Worm (Caenorhabditis elegans): ENCODE measurements around the gene srw-82.
"Not testable (repeated sequence)": the region's sequence is repeated elsewhere in the genome, so short reads cannot be mapped to it uniquely, and the experiment has no call there.

The srw-82 gene

DNA sequence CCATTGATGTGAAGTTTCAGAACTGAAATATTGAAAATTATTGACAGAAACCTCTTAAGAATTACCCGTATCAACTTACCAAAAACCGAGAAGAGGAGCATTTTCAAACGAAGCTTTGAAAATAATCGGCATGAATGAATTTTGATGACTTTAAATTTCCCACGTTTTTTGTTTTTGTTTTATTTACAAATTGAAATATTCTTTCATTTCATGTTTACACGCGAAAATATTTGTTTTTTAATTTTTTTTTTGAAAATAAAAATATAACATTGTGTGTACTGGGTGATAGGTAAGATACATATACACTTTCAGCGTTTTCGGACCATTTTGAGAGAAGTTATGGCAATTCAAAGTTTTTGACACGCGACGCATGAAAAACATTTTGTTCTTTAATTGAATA lies 35.9 kb upstream of the srw-82 start, which contains the start of gene Y51A2B.9:
Y51A2B.9 (minus strand) TSS at position 101 of the 400 bp plus-strand sequence.
- no peak for TF ChIP-seq lsy-12 (tag; optimal IDR thresholded peaks at IDR 0.05)

DNA sequence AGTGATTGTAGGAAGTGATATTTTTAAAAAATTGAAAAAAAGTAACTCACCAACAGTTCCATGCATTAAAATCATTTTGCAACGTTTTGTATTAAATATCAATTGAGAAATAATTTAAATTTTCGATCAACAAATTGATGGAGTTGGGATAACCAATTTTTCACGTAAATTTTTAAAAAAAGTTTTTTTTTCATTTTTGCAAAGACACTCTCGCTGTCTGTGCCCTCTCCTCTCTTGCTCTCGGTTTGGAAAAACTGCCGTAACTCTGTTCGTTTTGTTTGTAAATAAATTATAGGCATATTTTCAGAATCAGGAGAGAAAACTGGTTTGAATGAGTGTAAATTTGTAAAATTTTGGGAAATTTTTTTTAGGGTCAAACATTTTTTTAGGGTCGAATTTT lies 33.7 kb upstream of the srw-82 start, which contains the start of gene Y51A2B.16:
Y51A2B.16 (minus strand) TSS at position 101 of the 400 bp plus-strand sequence.
- no peak for TF ChIP-seq ama-1 (optimal IDR thresholded peaks at IDR 0.05)
- TF ChIP-seq nhr-77 (tag; optimal IDR thresholded peaks at IDR 0.05): no peak
- no peak for TF ChIP-seq zag-1 (tag; optimal IDR thresholded peaks at IDR 0.05)
- TF ChIP-seq ZK546.5 (tag; optimal IDR thresholded peaks at IDR 0.05): no peak
- no peak for TF ChIP-seq nhr-28 (tag; optimal IDR thresholded peaks at IDR 0.05)
- no peak for TF ChIP-seq sea-2 (GFP tag; optimal IDR thresholded peaks at IDR 0.05)
- no peak for TF ChIP-seq elt-2 (tag; optimal IDR thresholded peaks at IDR 0.05)
- no peak for TF ChIP-seq mdl-1 (tag; optimal IDR thresholded peaks at IDR 0.05)

DNA sequence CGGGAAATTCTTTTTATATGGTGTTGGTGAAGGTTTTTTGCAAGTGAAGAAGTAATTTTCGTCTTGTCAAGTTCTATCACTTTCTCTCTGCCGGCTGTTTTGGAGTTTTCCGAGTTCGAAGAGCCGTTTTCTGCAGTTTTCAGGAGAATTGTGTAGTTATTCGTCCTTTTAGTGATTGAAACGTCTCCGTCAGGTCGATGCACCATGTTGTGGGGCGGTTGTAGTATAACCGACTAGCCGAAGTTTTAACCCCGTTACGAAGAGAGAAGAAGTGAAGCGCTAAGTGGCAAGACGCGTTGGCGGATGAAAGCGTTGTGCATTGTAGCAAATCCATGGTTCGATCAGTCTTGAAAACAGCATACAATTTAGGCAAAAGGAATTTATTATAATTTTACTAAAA lies 28.8 kb upstream of the srw-82 start:
- TF ChIP-seq pqm-1 (tag; optimal IDR thresholded peaks at IDR 0.05) (no peak), snpc-4 (tag; optimal IDR thresholded peaks at IDR 0.05) (no peak)

DNA sequence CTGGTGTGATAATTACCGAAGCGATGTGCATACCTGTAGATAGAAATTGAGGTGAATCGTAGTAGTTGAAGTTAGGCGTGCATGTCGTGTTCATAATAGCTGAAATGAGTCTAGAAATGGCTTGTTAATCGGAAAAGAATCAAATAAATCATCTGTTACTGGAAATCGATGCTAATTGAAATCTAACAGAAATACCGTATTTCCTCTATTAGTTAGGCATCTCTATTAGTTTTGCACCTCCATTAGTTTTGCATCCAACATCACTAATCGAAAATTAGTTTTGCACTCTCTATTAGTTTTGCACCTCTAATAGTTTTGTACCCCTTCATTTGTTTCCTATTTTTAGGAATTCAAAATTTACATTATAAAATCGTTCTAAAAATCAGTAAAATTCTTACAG lies 26.8 kb upstream of the srw-82 start, which contains the start of gene srh-209:
srh-209 (minus strand) TSS at position 101 of the 400 bp plus-strand sequence.
- TF ChIP-seq ztf-4 (tag; optimal IDR thresholded peaks at IDR 0.05); nhr-43 (tag; optimal IDR thresholded peaks at IDR 0.05; ENCODE audit: poor library complexity, severe bottlenecking); elt-2 (tag; optimal IDR thresholded peaks at IDR 0.05): not testable (repeated sequence)

DNA sequence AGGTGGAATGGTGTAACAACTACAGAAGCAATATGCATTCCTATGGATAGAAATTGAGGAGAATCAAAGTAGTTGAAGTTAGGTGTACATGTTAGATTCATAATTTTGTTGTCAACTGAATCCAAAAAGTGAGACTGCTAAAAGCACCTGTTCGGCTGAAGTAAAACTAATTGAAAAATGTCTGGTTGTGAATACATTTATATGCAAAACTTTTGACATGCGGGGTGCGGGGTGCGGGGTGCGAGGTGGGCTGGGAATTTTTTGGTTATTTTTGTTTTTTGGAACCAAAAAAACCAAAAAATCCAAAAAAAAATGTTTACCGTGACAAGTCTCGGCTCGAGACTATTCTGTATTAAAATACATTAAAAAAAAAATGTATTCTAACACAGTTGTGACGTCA lies 21.4 kb upstream of the srw-82 start, which contains the start of gene srh-207:
srh-207 (minus strand) TSS at position 101 of the 400 bp plus-strand sequence.
- no peak for TF ChIP-seq skn-1 (tag; optimal IDR thresholded peaks at IDR 0.05)
- no peak for TF ChIP-seq nhr-67 (tag; optimal IDR thresholded peaks at IDR 0.05)
- no peak for TF ChIP-seq fkh-10 (GFP tag; optimal IDR thresholded peaks at IDR 0.05)
- TF ChIP-seq hmg-11 (tag; optimal IDR thresholded peaks at IDR 0.05): no peak
- TF ChIP-seq nhr-28 (tag; optimal IDR thresholded peaks at IDR 0.05): no peak
- no peak for TF ChIP-seq ceh-9 (tag; optimal IDR thresholded peaks at IDR 0.05)
- TF ChIP-seq ztf-11 (tag; optimal IDR thresholded peaks at IDR 0.05): no peak
- TF ChIP-seq fkh-2 (tag; optimal IDR thresholded peaks at IDR 0.05): no peak
- TF ChIP-seq nhr-76 (tag; optimal IDR thresholded peaks at IDR 0.05): no peak
- no peak for TF ChIP-seq nhr-11 (tag; optimal IDR thresholded peaks at IDR 0.05)
- no peak for TF ChIP-seq ceh-16 (tag; optimal IDR thresholded peaks at IDR 0.05)
- TF ChIP-seq ama-1 (optimal IDR thresholded peaks at IDR 0.05): no peak
- no peak for TF ChIP-seq lsy-12 (tag; optimal IDR thresholded peaks at IDR 0.05)
- no peak for TF ChIP-seq aly-2 (tag; optimal IDR thresholded peaks at IDR 0.05)
- no peak for TF ChIP-seq egl-27 (tag; optimal IDR thresholded peaks at IDR 0.05)
- no peak for TF ChIP-seq zag-1 (tag; optimal IDR thresholded peaks at IDR 0.05)
- no peak for TF ChIP-seq elt-1 (tag; optimal IDR thresholded peaks at IDR 0.05)

DNA sequence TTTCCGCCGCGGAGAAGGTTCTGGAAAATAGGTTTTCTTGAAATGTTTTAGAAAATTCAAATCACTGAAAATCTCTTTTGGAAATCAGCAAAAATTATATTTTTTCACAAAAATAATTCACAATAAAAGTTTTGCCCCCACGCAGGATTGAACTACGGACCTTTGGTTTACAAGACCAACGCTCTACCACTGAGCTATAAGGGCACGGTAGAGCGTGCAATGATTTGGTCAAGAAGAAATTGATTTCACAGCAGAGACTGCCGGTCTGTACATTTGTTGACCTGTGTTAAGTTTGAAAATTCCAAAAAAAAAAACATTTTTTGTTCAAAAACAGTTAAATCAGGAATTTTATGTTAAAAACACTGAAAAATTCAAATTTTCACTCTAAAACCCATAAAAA lies 19.2 kb upstream of the srw-82 start:
- TF ChIP-seq mml-1 (tag; optimal IDR thresholded peaks at IDR 0.05): no peak
- TF ChIP-seq pha-4 (tag; optimal IDR thresholded peaks at IDR 0.05): no peak
- peak; percentile 14 for TF ChIP-seq elt-2 (tag; optimal IDR thresholded peaks at IDR 0.05)
- TF ChIP-seq nhr-67 (tag; optimal IDR thresholded peaks at IDR 0.05): no peak
- no peak for TF ChIP-seq fkh-10 (GFP tag; optimal IDR thresholded peaks at IDR 0.05)
- TF ChIP-seq tbx-2 (tag; optimal IDR thresholded peaks at IDR 0.05): no peak

DNA sequence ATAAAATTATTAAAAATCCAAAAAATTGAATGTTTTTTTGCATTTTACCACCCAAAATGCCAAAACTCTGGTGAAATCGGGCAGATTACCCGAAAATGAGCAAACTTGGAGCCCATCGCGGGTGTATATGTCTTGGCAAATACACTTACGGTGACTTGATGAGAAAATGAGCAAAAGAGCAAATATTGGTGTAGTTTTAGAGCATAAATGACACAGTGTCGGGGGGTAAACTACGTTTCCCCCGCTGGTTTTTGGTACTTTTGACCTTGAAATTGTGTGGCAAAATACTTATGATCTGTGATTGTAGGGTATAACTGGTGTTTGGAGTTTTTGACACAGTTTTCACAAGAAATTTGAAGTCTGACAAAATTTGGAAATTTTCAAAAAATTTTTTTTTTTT lies 18.7 kb upstream of the srw-82 start, which contains the start of gene ZK262.2:
ZK262.2 (minus strand) TSS at position 101 of the 400 bp plus-strand sequence.
- no peak for TF ChIP-seq ztf-4 (tag; optimal IDR thresholded peaks at IDR 0.05)
- no peak for TF ChIP-seq fkh-2 (tag; optimal IDR thresholded peaks at IDR 0.05)
- peak; percentile 9 for TF ChIP-seq pha-4 (tag; optimal IDR thresholded peaks at IDR 0.05)
- TF ChIP-seq aly-2 (tag; optimal IDR thresholded peaks at IDR 0.05): no peak

DNA sequence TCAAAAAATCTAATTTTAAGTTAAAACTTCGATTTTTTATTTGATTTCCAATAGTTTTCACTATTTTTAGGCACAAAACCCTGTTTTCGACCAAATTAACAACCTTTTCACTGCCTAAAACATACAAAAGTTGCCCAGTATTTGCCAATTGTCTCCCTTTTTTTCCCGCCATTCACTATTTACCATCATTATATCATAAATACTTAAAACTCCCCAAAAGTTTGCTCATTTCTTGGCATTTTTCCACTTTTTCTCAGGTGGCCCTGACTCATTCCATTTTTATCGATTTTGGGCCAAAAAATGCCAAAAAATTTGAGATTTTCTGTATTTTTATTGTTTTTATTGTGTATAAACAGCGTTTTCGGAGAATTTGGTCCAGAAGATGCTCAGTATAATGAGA lies 17.5 kb upstream of the srw-82 start, which contains the start of gene txt-8:
txt-8 (plus strand) TSS at position 301 of the 400 bp plus-strand sequence.
- TF ChIP-seq ceh-16 (tag; optimal IDR thresholded peaks at IDR 0.05) (no peak), unc-39 (tag; optimal IDR thresholded peaks at IDR 0.05) (no peak), snpc-4 (tag; optimal IDR thresholded peaks at IDR 0.05) (no peak), nhr-67 (tag; optimal IDR thresholded peaks at IDR 0.05) (no peak), pha-4 (tag; optimal IDR thresholded peaks at IDR 0.05) (peak; percentile 1), nhr-76 (tag; optimal IDR thresholded peaks at IDR 0.05) (no peak)

All from whole organism, L3 larva.